Fruit fly (Drosophila melanogaster): ENCODE results near the gene mRpL11.

- no peak for TF ChIP-seq woc (GFP tag; optimal IDR thresholded peaks at IDR 0.05)
- TF ChIP-seq Dfd (GFP tag; optimal IDR thresholded peaks at IDR 0.05): no peak
- TF ChIP-seq sage (GFP tag; optimal IDR thresholded peaks at IDR 0.05): no peak
- TF ChIP-seq Dif (GFP tag; optimal IDR thresholded peaks at IDR 0.05; ENCODE audit: partially characterized antibody): no peak
- no peak for TF ChIP-seq jim (GFP tag; optimal IDR thresholded peaks at IDR 0.05)
- no peak for TF ChIP-seq usp (GFP tag; optimal IDR thresholded peaks at IDR 0.05)
- TF ChIP-seq pan (optimal IDR thresholded peaks at IDR 0.05): no peak
- no peak for TF ChIP-seq rgr (GFP tag; optimal IDR thresholded peaks at IDR 0.05)
- no peak for TF ChIP-seq fru (GFP tag; optimal IDR thresholded peaks at IDR 0.05)
- TF ChIP-seq Hnf4 (GFP tag; optimal IDR thresholded peaks at IDR 0.05): no peak
- no peak for TF ChIP-seq tai (GFP tag; optimal IDR thresholded peaks at IDR 0.05)
- no peak for TF ChIP-seq h (GFP tag; optimal IDR thresholded peaks at IDR 0.05)
These were observed 40.2 kb upstream of the mRpL11 start for dm6 chr3R:14471426-14471825.
